Fruit fly (Drosophila melanogaster) whole organism, embryonic: ENCODE measurements around the gene tst.

Source experiments
- Abd-B ChIP-seq: fragments of 200-800 bp; sonication (Bioruptor generic); optimal IDR thresholded peaks from 2 replicates; lab custom pipeline; 2018; ENCODE audit warnings: missing biosample characterization, mild to moderate bottlenecking, missing genetic modification characterization, moderate library complexity
- Awh ChIP-seq: fragments of 200-800 bp; sonication (Bioruptor generic); IDR thresholded peaks from 2 replicates; pipeline ENCODE4, ENCODE4 v1.3.6; 2022; ENCODE audit warnings: missing biosample characterization, missing genetic modification characterization
- CG1024 ChIP-seq: fragments of 200-800 bp; sonication (Bioruptor generic); IDR thresholded peaks from 2 replicates; pipeline ENCODE4 v1.3.6; 2022; ENCODE audit warnings: missing biosample characterization, missing genetic modification characterization
- CG10366 ChIP-seq: fragments of 200-800 bp; sonication (Bioruptor generic); IDR thresholded peaks from 2 replicates; pipeline ENCODE4 v1.3.6; 2022; ENCODE audit warnings: missing biosample characterization, missing genetic modification characterization
- CG11093 ChIP-seq: fragments of 200-800 bp; sonication (Bioruptor generic); IDR thresholded peaks from 3 replicates; pipeline ENCODE4 v1.3.6; 2022; ENCODE audit warnings: missing biosample characterization, missing genetic modification characterization
- CG11456 ChIP-seq: fragments of 200-800 bp; sonication (Bioruptor generic); IDR thresholded peaks from 3 replicates; pipeline ENCODE4 v1.3.6; 2022; ENCODE audit warnings: missing biosample characterization, missing genetic modification characterization
- CG11504 ChIP-seq: fragments of 200-800 bp; sonication (Bioruptor generic); optimal IDR thresholded peaks from 3 replicates; lab custom pipeline; 2019; ENCODE audit warnings: missing biosample characterization, mild to moderate bottlenecking, missing genetic modification characterization, moderate library complexity
- CG12071 ChIP-seq: fragments of 200-800 bp; sonication (Bioruptor generic); optimal IDR thresholded peaks from 3 replicates; lab custom pipeline; 2018; ENCODE audit warnings: missing biosample characterization, mild to moderate bottlenecking, missing genetic modification characterization
- CG12659 ChIP-seq: fragments of 200-800 bp; sonication (Bioruptor generic); optimal IDR thresholded peaks from 3 replicates; lab custom pipeline; 2017; ENCODE audit warnings: mild to moderate bottlenecking, missing biosample characterization, missing genetic modification reagents, missing genetic modification characterization
- CG13123 ChIP-seq: fragments of 200-800 bp; sonication (Bioruptor generic); optimal IDR thresholded peaks from 2 replicates; lab custom pipeline; 2016; ENCODE audit warnings: missing biosample characterization, missing genetic modification characterization
- CG14965 ChIP-seq: fragments of 200-800 bp; sonication (Bioruptor generic); optimal IDR thresholded peaks from 2 replicates; lab custom pipeline; 2016; ENCODE audit warnings: missing biosample characterization, missing genetic modification characterization, borderline replicate concordance
- CG15514 ChIP-seq: fragments of 200-800 bp; sonication (Bioruptor generic); optimal IDR thresholded peaks from 3 replicates; lab custom pipeline; 2017; ENCODE audit warnings: missing biosample characterization, missing genetic modification characterization, mild to moderate bottlenecking, moderate library complexity, missing genetic modification reagents
- CG2116 ChIP-seq: fragments of 200-800 bp; sonication (Bioruptor generic); optimal IDR thresholded peaks from 3 replicates; lab custom pipeline; 2018; ENCODE audit warnings: missing biosample characterization, mild to moderate bottlenecking, missing genetic modification characterization
- CG4820 ChIP-seq: fragments of 200-800 bp; sonication (Bioruptor generic); optimal IDR thresholded peaks from 3 replicates; lab custom pipeline; 2016; ENCODE audit warnings: missing biosample characterization, missing genetic modification characterization
- CG5245 ChIP-seq: fragments of 200-800 bp; sonication (Bioruptor generic); optimal IDR thresholded peaks from 3 replicates; lab custom pipeline; 2016; ENCODE audit warnings: missing biosample characterization, missing genetic modification characterization
- CG6272 ChIP-seq: fragments of 200-800 bp; sonication (Bioruptor generic); IDR thresholded peaks from 2 replicates; pipeline ENCODE4 v1.3.6; 2022; ENCODE audit warnings: missing biosample characterization, missing genetic modification characterization
- CG8478 ChIP-seq: fragments of >200 bp; optimal IDR thresholded peaks from 2 replicates; lab custom pipeline; 2018
- Dek ChIP-seq: fragments of 200-800 bp; sonication (Bioruptor generic); optimal IDR thresholded peaks from 3 replicates; lab custom pipeline; 2019; ENCODE audit warnings: missing biosample characterization, mild to moderate bottlenecking, missing genetic modification characterization, moderate library complexity
- ERR ChIP-seq: fragments of 200-800 bp; sonication (Bioruptor generic); optimal IDR thresholded peaks from 2 replicates; lab custom pipeline; 2016; ENCODE audit warnings: missing biosample characterization, missing genetic modification characterization
- Ets97D ChIP-seq: fragments of 200-800 bp; sonication (Bioruptor generic); optimal IDR thresholded peaks from 3 replicates; lab custom pipeline; 2016; ENCODE audit warnings: missing biosample characterization, missing genetic modification characterization
- HLH4C ChIP-seq: fragments of 200-800 bp; sonication (Bioruptor generic); IDR thresholded peaks from 3 replicates; pipeline ENCODE4 v1.3.6; 2022; ENCODE audit warnings: missing biosample characterization, missing genetic modification characterization; ENCODE audit not compliant: partially characterized antibody
- Hr39 ChIP-seq: fragments of >200 bp; optimal IDR thresholded peaks from 2 replicates; lab custom pipeline; 2017
- Hr51 ChIP-seq, 2 experiments: fragments of 200-800 bp; sonication (Bioruptor generic); optimal IDR thresholded peaks; 2 replicates in 1 of 2; 3 replicates in 1 of 2; lab custom pipeline; 2016 to 2018; ENCODE audit warnings: missing biosample characterization in 2 of 2, missing genetic modification characterization in 2 of 2, mild to moderate bottlenecking in 1 of 2, moderate library complexity in 1 of 2
- Lhr ChIP-seq: fragments of 200-800 bp; sonication (Bioruptor generic); optimal IDR thresholded peaks from 3 replicates; lab custom pipeline; 2017; ENCODE audit warnings: mild to moderate bottlenecking, missing biosample characterization, missing genetic modification reagents, missing genetic modification characterization
- Lim3 ChIP-seq: fragments of 200-800 bp; sonication (Bioruptor generic); IDR thresholded peaks from 2 replicates; pipeline ENCODE4 v1.3.6; 2022; ENCODE audit warnings: missing biosample characterization, missing genetic modification characterization
- Neu2 ChIP-seq: fragments of 200-800 bp; sonication (Bioruptor generic); optimal IDR thresholded peaks from 3 replicates; lab custom pipeline; 2016; ENCODE audit warnings: missing biosample characterization, missing genetic modification characterization, borderline replicate concordance
- Opbp ChIP-seq: fragments of 200-800 bp; sonication (Bioruptor generic); IDR thresholded peaks from 3 replicates; pipeline ENCODE4 v1.3.6; 2022; ENCODE audit warnings: missing biosample characterization, missing genetic modification characterization; ENCODE audit not compliant: partially characterized antibody
- Sin3A ChIP-seq: fragments of >200 bp; optimal IDR thresholded peaks from 2 replicates; lab custom pipeline; 2018
- bigmax ChIP-seq: fragments of 200-800 bp; sonication (Bioruptor generic); optimal IDR thresholded peaks from 2 replicates; lab custom pipeline; 2018; ENCODE audit warnings: missing biosample characterization, mild to moderate bottlenecking, missing genetic modification characterization
- br ChIP-seq: fragments of >200 bp; optimal IDR thresholded peaks from 2 replicates; lab custom pipeline; 2017
- cad ChIP-seq: fragments of >200 bp; optimal IDR thresholded peaks from 2 replicates; lab custom pipeline; 2017; ENCODE audit warnings: missing biosample characterization, missing genetic modification characterization
- crp ChIP-seq, 2 experiments: fragments of 200-800 bp; sonication (Bioruptor generic); optimal IDR thresholded peaks; 2 replicates in 1 of 2; 3 replicates in 1 of 2; lab custom pipeline; 2017; ENCODE audit warnings: missing biosample characterization in 2 of 2, missing genetic modification characterization in 2 of 2, mild to moderate bottlenecking in 1 of 2, moderate library complexity in 1 of 2
- ewg ChIP-seq: fragments of 200-800 bp; sonication (Bioruptor generic); optimal IDR thresholded peaks from 3 replicates; lab custom pipeline; 2017; ENCODE audit warnings: mild to moderate bottlenecking, missing biosample characterization, missing genetic modification reagents, missing genetic modification characterization
- fd96Cb ChIP-seq: fragments of 200-800 bp; sonication (Bioruptor generic); optimal IDR thresholded peaks from 2 replicates; lab custom pipeline; 2018; ENCODE audit warnings: missing biosample characterization, mild to moderate bottlenecking, missing genetic modification characterization, moderate library complexity
- fru ChIP-seq: fragments of >200 bp; optimal IDR thresholded peaks from 2 replicates; lab custom pipeline; 2017
- gcm ChIP-seq: fragments of 200-800 bp; sonication (Bioruptor generic); optimal IDR thresholded peaks from 2 replicates; lab custom pipeline; 2019; ENCODE audit warnings: missing biosample characterization, mild to moderate bottlenecking, missing genetic modification characterization, moderate library complexity
- gem ChIP-seq: fragments of 200-800 bp; sonication (Bioruptor generic); optimal IDR thresholded peaks from 2 replicates; lab custom pipeline; 2019; ENCODE audit warnings: missing biosample characterization, mild to moderate bottlenecking, missing genetic modification characterization, moderate library complexity
- hkb ChIP-seq, 2 experiments: fragments of 200-800 bp in 1 of 2; fragments of >200 bp in 1 of 2; sonication (Bioruptor generic) in 1 of 2; IDR thresholded peaks in 1 of 2; optimal IDR thresholded peaks in 1 of 2; 2 replicates each; pipeline versions ENCODE4 v1.3.6 to Lab custom; 2017 to 2022; ENCODE audit warnings: missing biosample characterization in 1 of 2, missing genetic modification characterization in 1 of 2
- ind ChIP-seq: fragments of 200-800 bp; sonication (Bioruptor generic); optimal IDR thresholded peaks from 3 replicates; lab custom pipeline; 2016; ENCODE audit warnings: missing biosample characterization, missing genetic modification characterization
- lilli ChIP-seq: fragments of 200-800 bp; sonication (Bioruptor generic); optimal IDR thresholded peaks from 3 replicates; lab custom pipeline; 2016; ENCODE audit warnings: missing biosample characterization, missing genetic modification characterization
- lov ChIP-seq, 2 experiments: fragments of 200-800 bp in 1 of 2; fragments of >200 bp in 1 of 2; sonication (Bioruptor generic) in 1 of 2; IDR thresholded peaks in 1 of 2; optimal IDR thresholded peaks in 1 of 2; 2 replicates in 1 of 2; 3 replicates in 1 of 2; pipeline versions ENCODE4 v1.3.6 to Lab custom; 2017 to 2022; ENCODE audit warnings: missing biosample characterization in 1 of 2, missing genetic modification characterization in 1 of 2
- nmo ChIP-seq: fragments of 200-800 bp; sonication (Bioruptor generic); optimal IDR thresholded peaks from 2 replicates; lab custom pipeline; 2018; ENCODE audit warnings: missing biosample characterization, mild to moderate bottlenecking, missing genetic modification characterization, moderate library complexity
- nom ChIP-seq: fragments of 200-800 bp; sonication (Bioruptor generic); optimal IDR thresholded peaks from 2 replicates; lab custom pipeline; 2017; ENCODE audit warnings: missing biosample characterization, missing genetic modification characterization, mild to moderate bottlenecking, moderate library complexity, missing genetic modification reagents
- onecut ChIP-seq: fragments of 200-800 bp; sonication (Bioruptor generic); IDR thresholded peaks from 2 replicates; pipeline ENCODE4 v1.3.6; 2022; ENCODE audit warnings: missing biosample characterization, missing genetic modification characterization
- prd ChIP-seq, 3 experiments: fragments of >200 bp in 2 of 3; fragments of 200-800 bp in 1 of 3; sonication (Bioruptor generic) in 1 of 3; optimal IDR thresholded peaks in 2 of 3; IDR thresholded peaks in 1 of 3; 2 replicates in 2 of 3; 3 replicates in 1 of 3; pipeline versions ENCODE4 v1.3.6 to Lab custom; 2017 to 2022; ENCODE audit warnings: missing biosample characterization in 1 of 3, missing genetic modification characterization in 1 of 3
- ranshi ChIP-seq: fragments of 200-800 bp; sonication (Bioruptor generic); IDR thresholded peaks from 2 replicates; pipeline ENCODE4 v1.3.6; 2022; ENCODE audit warnings: missing biosample characterization, missing genetic modification characterization
- row ChIP-seq: fragments of 200-800 bp; sonication (Bioruptor generic); IDR thresholded peaks from 3 replicates; pipeline ENCODE4 v1.3.6; 2022; ENCODE audit warnings: missing biosample characterization, missing genetic modification characterization
- sima ChIP-seq: fragments of 200-800 bp; sonication (Bioruptor generic); optimal IDR thresholded peaks from 2 replicates; lab custom pipeline; 2016; ENCODE audit warnings: missing biosample characterization, missing genetic modification characterization
- yki ChIP-seq: fragments of >200 bp; optimal IDR thresholded peaks from 3 replicates; lab custom pipeline; 2018

The tst gene

DNA sequence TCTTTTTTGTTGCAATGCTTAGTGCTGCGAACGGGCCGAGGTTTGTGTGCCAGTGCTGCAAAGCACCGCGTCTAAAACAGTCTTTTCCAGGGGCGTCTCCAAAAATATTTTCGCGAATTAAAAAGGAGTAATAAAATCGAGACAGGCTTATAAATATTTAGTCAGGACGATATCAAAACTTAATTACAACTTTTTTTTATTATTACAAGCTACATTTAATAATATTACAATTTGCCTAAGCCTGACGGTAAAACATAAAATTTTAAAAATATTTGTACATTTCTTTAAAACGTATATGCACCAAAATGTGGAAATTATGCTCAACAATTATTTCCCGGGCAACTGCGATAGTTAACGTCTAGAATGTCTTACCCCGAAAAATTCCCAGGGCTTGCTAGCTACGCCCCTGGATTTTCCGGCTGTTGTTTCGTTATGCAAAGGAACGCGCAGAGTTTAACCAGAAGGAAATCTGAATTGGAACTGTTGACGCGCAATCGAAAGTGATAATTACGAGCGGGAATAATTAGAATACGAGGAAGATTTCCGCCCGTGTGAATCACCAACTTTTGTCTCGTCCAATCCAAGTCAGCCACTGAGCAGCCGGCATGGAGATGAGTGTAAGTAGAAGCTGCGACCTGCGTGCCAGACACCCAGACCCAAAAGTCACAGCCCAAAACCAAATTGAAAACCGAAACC lies 14.6 kb downstream of the tst start, which contains the start of the genes PTPMT1 and Hrd3 (continued):
- peak; percentile 92 for TF ChIP-seq Awh (GFP tag; lab: Robert Waterston, UW)
- no peak for TF ChIP-seq HLH4C (GFP tag; lab: Robert Waterston, UW)
- TF ChIP-seq ranshi (GFP tag; lab: Robert Waterston, UW): peak; percentile 96; the same call in 1 of the 2 replicates
- TF ChIP-seq yki: no peak
- TF ChIP-seq Neu2 (GFP tag; lab: Kevin White, UChicago): peak; percentile 87
- peak; percentile 93 for TF ChIP-seq CG10366 (GFP tag; lab: Robert Waterston, UW)
- TF ChIP-seq Lhr (GFP tag; lab: Kevin White, UChicago): peak; percentile 96
- TF ChIP-seq CG11504 (tag; lab: Kevin White, UChicago): peak; percentile 98
- peak; percentile 96 for TF ChIP-seq ewg (GFP tag; lab: Kevin White, UChicago)
- TF ChIP-seq CG12659 (GFP tag; lab: Kevin White, UChicago): peak; percentile 100
- TF ChIP-seq crp (GFP tag; optimal IDR thresholded peaks at IDR 0.05; lab: Kevin White, UChicago): peak; percentile 27 to 77
- peak; percentile 83 for TF ChIP-seq ERR
- peak; percentile 95 for TF ChIP-seq CG6272 (GFP tag; lab: Robert Waterston, UW)
- TF ChIP-seq hkb (optimal IDR thresholded peaks at IDR 0.05; lab: Kevin White, UChicago): peak; percentile 69
- peak; percentile 96 for TF ChIP-seq hkb (GFP tag; IDR thresholded peaks at IDR 0.05; lab: Robert Waterston, UW)
- TF ChIP-seq Dek (tag; lab: Kevin White, UChicago): peak; percentile 98
- TF ChIP-seq CG13123 (GFP tag; lab: Kevin White, UChicago): peak; percentile 96
- peak; percentile 88 for TF ChIP-seq onecut (GFP tag; lab: Robert Waterston, UW)
- peak; percentile 99 for TF ChIP-seq Abd-B (GFP tag; lab: Kevin White, UChicago)
- TF ChIP-seq gem (tag; lab: Kevin White, UChicago): peak; percentile 99
- peak; percentile 91 for TF ChIP-seq CG12071 (GFP tag; lab: Kevin White, UChicago)
- no peak for TF ChIP-seq br (lab: Kevin White, UChicago)
- TF ChIP-seq Lim3 (GFP tag; lab: Robert Waterston, UW): peak; percentile 81
- peak; percentile 84 for TF ChIP-seq CG1024
- peak; percentile 97 for TF ChIP-seq CG11093
- no peak for TF ChIP-seq CG8478
- TF ChIP-seq lov (optimal IDR thresholded peaks at IDR 0.05; lab: Kevin White, UChicago): no peak
- TF ChIP-seq lov (GFP tag; IDR thresholded peaks at IDR 0.05; lab: Robert Waterston, UW): peak; percentile 87
- peak; percentile 92 for TF ChIP-seq Ets97D (GFP tag; lab: Kevin White, UChicago)
- TF ChIP-seq nmo (GFP tag; lab: Kevin White, UChicago): peak; percentile 100
- TF ChIP-seq lilli (GFP tag; lab: Kevin White, UChicago): peak; percentile 99
- peak; percentile 69 for TF ChIP-seq Sin3A (lab: Kevin White, UChicago)
- TF ChIP-seq row (GFP tag; lab: Robert Waterston, UW): peak; percentile 98
- peak; percentile 48 for TF ChIP-seq bigmax (GFP tag; lab: Kevin White, UChicago)
- TF ChIP-seq cad (GFP tag; lab: Kevin White, UChicago): no peak
- TF ChIP-seq prd (optimal IDR thresholded peaks at IDR 0.05; lab: Kevin White, UChicago): no peak
- TF ChIP-seq prd (GFP tag; IDR thresholded peaks at IDR 0.05; lab: Robert Waterston, UW): peak; percentile 98
- TF ChIP-seq Hr39 (lab: Kevin White, UChicago): no peak
- peak; percentile 96 for TF ChIP-seq nom (GFP tag; lab: Kevin White, UChicago)
- no peak for TF ChIP-seq fru (lab: Kevin White, UChicago)
- TF ChIP-seq CG4820 (GFP tag; lab: Kevin White, UChicago): peak; percentile 98
- TF ChIP-seq gcm: peak; percentile 97
- TF ChIP-seq fd96Cb (tag; lab: Kevin White, UChicago): peak; percentile 99
- TF ChIP-seq CG2116: peak; percentile 90
- TF ChIP-seq sima (GFP tag; lab: Kevin White, UChicago): peak; percentile 91
- TF ChIP-seq CG11456: peak; percentile 95
- peak; percentile 99 for TF ChIP-seq ind (GFP tag; lab: Kevin White, UChicago)
- TF ChIP-seq CG5245 (GFP tag; lab: Kevin White, UChicago): peak; percentile 97
- peak; percentile 70 for TF ChIP-seq CG14965
- peak; percentile 91 for TF ChIP-seq CG15514
- TF ChIP-seq Hr51 (GFP tag; optimal IDR thresholded peaks at IDR 0.05; lab: Kevin White, UChicago): peak; percentile 98 to 99
- no peak for TF ChIP-seq Opbp (GFP tag; lab: Robert Waterston, UW)
